Fruit fly (Drosophila melanogaster) whole organism, embryonic: ENCODE measurements around the gene cd.
A peak's percentile ranks its signal among the peaks of the same experiment; 100 is the strongest.

Experiments
- C15 ChIP-seq: fragments of 200-800 bp; sonication (Bioruptor generic); IDR thresholded peaks from 3 replicates; pipeline ENCODE4 v1.3.6; 2022; ENCODE audit warnings: missing biosample characterization, missing genetic modification characterization
- CG17186 ChIP-seq: fragments of 200-800 bp; sonication (Bioruptor generic); optimal IDR thresholded peaks from 3 replicates; lab custom pipeline; 2017; ENCODE audit warnings: missing biosample characterization, missing genetic modification reagents, missing genetic modification characterization
- CG3847 ChIP-seq: fragments of 200-800 bp; sonication (Bioruptor generic); IDR thresholded peaks from 2 replicates; pipeline ENCODE4 v1.3.6; 2022; ENCODE audit warnings: missing biosample characterization, missing genetic modification characterization
- CHES-1-like ChIP-seq: fragments of 200-800 bp; sonication (Bioruptor generic); optimal IDR thresholded peaks from 2 replicates; lab custom pipeline; 2016; ENCODE audit warnings: missing biosample characterization, missing genetic modification characterization
- Camta ChIP-seq: fragments of 200-800 bp; sonication (Bioruptor generic); optimal IDR thresholded peaks from 2 replicates; lab custom pipeline; 2016; ENCODE audit warnings: missing biosample characterization, missing genetic modification characterization
- YL-1 ChIP-seq: fragments of 200-800 bp; sonication (Bioruptor generic); optimal IDR thresholded peaks from 3 replicates; lab custom pipeline; 2017; ENCODE audit warnings: missing biosample characterization, mild to moderate bottlenecking, missing genetic modification characterization
- row ChIP-seq: fragments of 200-800 bp; sonication (Bioruptor generic); IDR thresholded peaks from 3 replicates; pipeline ENCODE4 v1.3.6; 2022; ENCODE audit warnings: missing biosample characterization, missing genetic modification characterization

cd gene

DNA sequence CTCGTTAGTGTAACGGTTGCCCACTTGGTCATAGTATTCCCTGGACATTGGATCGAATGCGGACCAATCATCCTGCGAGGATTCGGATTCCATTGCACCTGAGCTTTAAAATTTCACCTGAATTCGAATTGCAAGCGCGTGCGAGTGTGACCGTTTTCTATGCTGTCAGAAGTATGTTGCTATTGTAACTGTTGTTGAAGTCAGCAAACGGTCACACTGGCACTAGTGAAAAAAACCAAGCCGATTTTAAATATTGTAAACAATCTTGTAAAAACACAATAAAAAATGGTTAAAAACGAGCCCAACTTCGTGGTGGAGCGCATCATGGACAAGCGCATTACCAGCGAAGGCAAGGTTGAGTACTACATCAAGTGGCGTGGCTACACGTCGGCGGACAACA lies 50.7 kb downstream of the cd start, which contains the start of the genes vret and HP1c (continued):
- TF ChIP-seq YL-1 (GFP tag; lab: Kevin White, UChicago) (peak; percentile 10), CG17186 (GFP tag; lab: Kevin White, UChicago) (peak; percentile 50), Camta (GFP tag; lab: Kevin White, UChicago) (no peak), CG3847 (GFP tag; lab: Robert Waterston, UW) (peak; percentile 59), CHES-1-like (GFP tag; lab: Kevin White, UChicago) (peak; percentile 5), C15 (GFP tag; lab: Robert Waterston, UW) (no peak), row (GFP tag; lab: Robert Waterston, UW) (no peak)
